Comparison of ENCODE assay signal across 5 fruit fly cellular contexts in genomic region chr2L:12521527-12522292, dm6.
TF ChIP-seq lines count a peak whose summit lies in the region.

No protein-coding gene starts in this region.

- no peak for TF ChIP-seq CTCF in whole organism, embryonic (GFP tag; optimal IDR thresholded peaks at IDR 0.05; lab: Kevin White, UChicago)

TF ChIP-seq in whole organism, adult, 20 proteins besides CTCF, POLR2A, EP300 and RAD21:
- TF ChIP-seq cic (GFP tag; optimal IDR thresholded peaks at IDR 0.05; lab: Kevin White, UChicago), result peak; percentile 48
- no peak for TF ChIP-seq Clk (GFP tag; optimal IDR thresholded peaks at IDR 0.05; lab: Kevin White, UChicago)
- no peak for TF ChIP-seq tj (GFP tag; optimal IDR thresholded peaks at IDR 0.05; lab: Kevin White, UChicago)
- peak; percentile 44 for TF ChIP-seq CG33017 (tag; optimal IDR thresholded peaks at IDR 0.05; lab: Kevin White, UChicago)
- no peak for TF ChIP-seq Crg-1 (GFP tag; optimal IDR thresholded peaks at IDR 0.05; lab: Kevin White, UChicago)

TF ChIP-seq in whole organism, embryonic, 481 proteins besides CTCF, POLR2A, EP300 and RAD21 (continues in another document):
- peak; percentile 63 for TF ChIP-seq sens (GFP tag; lab: Kevin White, UChicago)
- TF ChIP-seq al (GFP tag; IDR thresholded peaks at IDR 0.05; lab: Robert Waterston, UW), result 0 out of 2 replicates have a peak, but pooled peaks have one; percentile 9
- no peak for TF ChIP-seq Atf3 (GFP tag; optimal IDR thresholded peaks at IDR 0.05; lab: Kevin White, UChicago)
- TF ChIP-seq ems (GFP tag; optimal IDR thresholded peaks at IDR 0.05; lab: Kevin White, UChicago), result no peak
- TF ChIP-seq ham (GFP tag; IDR thresholded peaks at IDR 0.05; lab: Robert Waterston, UW), result no peak
- peak; percentile 1 for TF ChIP-seq gem (tag; optimal IDR thresholded peaks at IDR 0.05; lab: Kevin White, UChicago)
- peak; percentile 34; the same call in 1 of the 3 replicates for TF ChIP-seq row (GFP tag; IDR thresholded peaks at IDR 0.05; lab: Robert Waterston, UW)
- TF ChIP-seq C15 (GFP tag; IDR thresholded peaks at IDR 0.05; lab: Robert Waterston, UW), result 0 out of 3 replicates have a peak, but pooled peaks have one; percentile 37
- TF ChIP-seq rib (GFP tag; IDR thresholded peaks at IDR 0.05; lab: Robert Waterston, UW), result peak; percentile 59; the same call in 1 of the 2 replicates
- TF ChIP-seq Med (GFP tag; lab: Kevin White, UChicago), result peak; percentile 77
- TF ChIP-seq CG12071 (GFP tag; optimal IDR thresholded peaks at IDR 0.05; lab: Kevin White, UChicago), result no peak
- TF ChIP-seq tgo (GFP tag; IDR thresholded peaks at IDR 0.05; lab: Robert Waterston, UW), result 0 out of 3 replicates have a peak, but pooled peaks have one; percentile 15
- TF ChIP-seq CG2120 (GFP tag; optimal IDR thresholded peaks at IDR 0.05; lab: Kevin White, UChicago), result peak; percentile 13
- no peak for TF ChIP-seq CG9797 (GFP tag; optimal IDR thresholded peaks at IDR 0.05; lab: Kevin White, UChicago)
- TF ChIP-seq Dbx (GFP tag; IDR thresholded peaks at IDR 0.05; lab: Robert Waterston, UW), result peak; percentile 19; the same call in 1 of the 3 replicates
- no peak for TF ChIP-seq CG17802 (tag; optimal IDR thresholded peaks at IDR 0.05; lab: Kevin White, UChicago)
- no peak for TF ChIP-seq Spps (tag; optimal IDR thresholded peaks at IDR 0.05; lab: Kevin White, UChicago)
- TF ChIP-seq stc (GFP tag; IDR thresholded peaks at IDR 0.05; lab: Robert Waterston, UW), result no peak
- no peak for TF ChIP-seq bbx (GFP tag; IDR thresholded peaks at IDR 0.05; lab: Robert Waterston, UW; ENCODE audit: partially characterized antibody)
- TF ChIP-seq CG9727 (GFP tag; optimal IDR thresholded peaks at IDR 0.05; lab: Kevin White, UChicago), result peak; percentile 21
- TF ChIP-seq sug (tag; optimal IDR thresholded peaks at IDR 0.05; lab: Kevin White, UChicago), result peak; percentile 70

TF ChIP-seq in whole organism, prepupa, 60 proteins besides CTCF, POLR2A, EP300 and RAD21:
- TF ChIP-seq CG11902 (GFP tag; optimal IDR thresholded peaks at IDR 0.05; lab: Kevin White, UChicago) (no peak), CG10669 (GFP tag; optimal IDR thresholded peaks at IDR 0.05; lab: Kevin White, UChicago) (no peak), Sox102F (GFP tag; optimal IDR thresholded peaks at IDR 0.05; lab: Kevin White, UChicago) (no peak), fkh (GFP tag; optimal IDR thresholded peaks at IDR 0.05; lab: Kevin White, UChicago) (peak; percentile 52), Gug (GFP tag; IDR thresholded peaks at IDR 0.05; lab: Robert Waterston, UW) (0 out of 2 replicates have a peak, but pooled peaks have one; percentile 1), CG8119 (GFP tag; IDR thresholded peaks at IDR 0.05; lab: Robert Waterston, UW) (peak; percentile 39; the same call in 2 of the 3 replicates), CG4318 (GFP tag; optimal IDR thresholded peaks at IDR 0.05; lab: Kevin White, UChicago) (no peak), CG32006 (GFP tag; optimal IDR thresholded peaks at IDR 0.05; lab: Kevin White, UChicago) (peak; percentile 44), CG16779 (tag; optimal IDR thresholded peaks at IDR 0.05; lab: Kevin White, UChicago) (no peak), CG31627 (GFP tag; optimal IDR thresholded peaks at IDR 0.05; lab: Kevin White, UChicago) (no peak), net (GFP tag; optimal IDR thresholded peaks at IDR 0.05; lab: Kevin White, UChicago) (peak; percentile 14), Sox15 (GFP tag; optimal IDR thresholded peaks at IDR 0.05; lab: Kevin White, UChicago) (no peak), vri (GFP tag; optimal IDR thresholded peaks at IDR 0.05; lab: Kevin White, UChicago) (peak; percentile 2), Sox14 (GFP tag; optimal IDR thresholded peaks at IDR 0.05; lab: Kevin White, UChicago) (no peak), Eip93F (GFP tag; optimal IDR thresholded peaks at IDR 0.05; lab: Kevin White, UChicago) (peak; percentile 80), CG6163 (GFP tag; IDR thresholded peaks at IDR 0.05; lab: Robert Waterston, UW) (peak; percentile 29; the same call in 1 of the 3 replicates), CG10631 (GFP tag; optimal IDR thresholded peaks at IDR 0.05; lab: Kevin White, UChicago) (no peak), Ets21C (GFP tag; optimal IDR thresholded peaks at IDR 0.05; lab: Kevin White, UChicago) (no peak), ss (GFP tag; optimal IDR thresholded peaks at IDR 0.05; lab: Kevin White, UChicago) (no peak), CG15336 (GFP tag; IDR thresholded peaks at IDR 0.05; lab: Robert Waterston, UW) (peak; percentile 40; the same call in 1 of the 2 replicates), CG6792 (GFP tag; optimal IDR thresholded peaks at IDR 0.05; lab: Kevin White, UChicago) (no peak), Eip75B (GFP tag; optimal IDR thresholded peaks at IDR 0.05; lab: Kevin White, UChicago) (no peak)
TF ChIP-seq in whole organism, prepupa: peak in this region for 9.

TF ChIP-seq in whole organism, pupa, 21 proteins besides CTCF, POLR2A, EP300 and RAD21:
- peak; percentile 37 for TF ChIP-seq CG14655 (GFP tag; optimal IDR thresholded peaks at IDR 0.05; lab: Kevin White, UChicago)
- no peak for TF ChIP-seq CG4496 (GFP tag; IDR thresholded peaks at IDR 0.05; lab: Robert Waterston, UW)
TF ChIP-seq in whole organism, pupa: peak in this region for 1.

TF ChIP-seq in whole organism, wandering third instar larva, 38 proteins besides CTCF, POLR2A, EP300 and RAD21:
- TF ChIP-seq CG9705 (GFP tag; optimal IDR thresholded peaks at IDR 0.05; lab: Kevin White, UChicago) (no peak), usp (GFP tag; optimal IDR thresholded peaks at IDR 0.05; lab: Kevin White, UChicago) (no peak), tai (GFP tag; optimal IDR thresholded peaks at IDR 0.05; lab: Kevin White, UChicago) (no peak), GATAd (GFP tag; optimal IDR thresholded peaks at IDR 0.05; lab: Kevin White, UChicago) (no peak), Jra (GFP tag; optimal IDR thresholded peaks at IDR 0.05; lab: Kevin White, UChicago) (no peak), br (GFP tag; optimal IDR thresholded peaks at IDR 0.05; lab: Kevin White, UChicago) (no peak), CG32264 (GFP tag; optimal IDR thresholded peaks at IDR 0.05; lab: Kevin White, UChicago) (no peak), Abd-B (GFP tag; optimal IDR thresholded peaks at IDR 0.05; lab: Kevin White, UChicago) (no peak), Mio (GFP tag; optimal IDR thresholded peaks at IDR 0.05; lab: Kevin White, UChicago) (no peak), lola (GFP tag; optimal IDR thresholded peaks at IDR 0.05; lab: Kevin White, UChicago) (no peak), dl (GFP tag; optimal IDR thresholded peaks at IDR 0.05; lab: Kevin White, UChicago; ENCODE audit: insufficient read depth in 1 of 2, partially characterized antibody in 2 of 2) (no peak), Dfd (GFP tag; optimal IDR thresholded peaks at IDR 0.05; lab: Kevin White, UChicago) (no peak), sage (GFP tag; optimal IDR thresholded peaks at IDR 0.05; lab: Kevin White, UChicago) (no peak), sv (GFP tag; optimal IDR thresholded peaks at IDR 0.05; lab: Kevin White, UChicago) (no peak), Rel (GFP tag; optimal IDR thresholded peaks at IDR 0.05; lab: Kevin White, UChicago) (no peak), Rel (tag; optimal IDR thresholded peaks at IDR 0.05; lab: Kevin White, UChicago) (peak; percentile 83), Hr78 (GFP tag; optimal IDR thresholded peaks at IDR 0.05; lab: Kevin White, UChicago) (no peak), foxo (GFP tag; optimal IDR thresholded peaks at IDR 0.05; lab: Kevin White, UChicago) (no peak), OdsH (GFP tag; optimal IDR thresholded peaks at IDR 0.05; lab: Kevin White, UChicago) (no peak), h (GFP tag; optimal IDR thresholded peaks at IDR 0.05; lab: Kevin White, UChicago) (peak; percentile 59), Vsx2 (GFP tag; optimal IDR thresholded peaks at IDR 0.05; lab: Kevin White, UChicago; ENCODE audit: partially characterized antibody) (no peak), dsf (GFP tag; optimal IDR thresholded peaks at IDR 0.05; lab: Kevin White, UChicago; ENCODE audit: borderline replicate concordance) (no peak), N (GFP tag; optimal IDR thresholded peaks at IDR 0.05; lab: Kevin White, UChicago) (no peak), HLH106 (tag; optimal IDR thresholded peaks at IDR 0.05; lab: Kevin White, UChicago) (no peak), psq (GFP tag; optimal IDR thresholded peaks at IDR 0.05; lab: Kevin White, UChicago) (peak; percentile 73), CrebA (GFP tag; optimal IDR thresholded peaks at IDR 0.05; lab: Kevin White, UChicago; ENCODE audit: borderline replicate concordance) (peak; percentile 47), Hnf4 (GFP tag; optimal IDR thresholded peaks at IDR 0.05; lab: Kevin White, UChicago) (no peak)
